Fruit fly (Drosophila melanogaster): Measurements from ENCODE around the gene CG4957.

The CG4957 gene

dm6 chr2L:10259960-10260749, 8.5 kb upstream of the CG4957 start:
- TF ChIP-seq achi (GFP tag; optimal IDR thresholded peaks at IDR 0.05) (no peak), Smox (GFP tag; optimal IDR thresholded peaks at IDR 0.05) (no peak), svp (GFP tag) (no peak), CG9139 (GFP tag; optimal IDR thresholded peaks at IDR 0.05) (no peak), Eip78C (GFP tag) (peak; percentile 83), Hr4 (GFP tag; optimal IDR thresholded peaks at IDR 0.05) (no peak), CG8632 (GFP tag; optimal IDR thresholded peaks at IDR 0.05) (no peak)

- TF ChIP-seq CG3032 (tag; optimal IDR thresholded peaks at IDR 0.05) (peak; percentile 61), CG6854 (GFP tag; optimal IDR thresholded peaks at IDR 0.05) (peak; percentile 25), CG9139 (GFP tag; optimal IDR thresholded peaks at IDR 0.05) (no peak), fkh (GFP tag; optimal IDR thresholded peaks at IDR 0.05) (peak; percentile 86), CG15336 (GFP tag; IDR thresholded peaks at IDR 0.05) (peak; percentile 72), lz (GFP tag; optimal IDR thresholded peaks at IDR 0.05) (peak; percentile 69), topi (GFP tag; optimal IDR thresholded peaks at IDR 0.05) (peak; percentile 68), Met (GFP tag; optimal IDR thresholded peaks at IDR 0.05) (peak; percentile 71), fd85E (GFP tag; optimal IDR thresholded peaks at IDR 0.05) (no peak), Eip78C (GFP tag) (peak; percentile 89), Hr4 (GFP tag; optimal IDR thresholded peaks at IDR 0.05) (peak; percentile 80), Sox15 (GFP tag; optimal IDR thresholded peaks at IDR 0.05) (peak; percentile 11), Eip75B (GFP tag; optimal IDR thresholded peaks at IDR 0.05) (peak; percentile 66), OdsH (GFP tag; optimal IDR thresholded peaks at IDR 0.05) (peak; percentile 62), Hr38 (GFP tag; optimal IDR thresholded peaks at IDR 0.05) (no peak), svp (GFP tag) (no peak), dsx (GFP tag; optimal IDR thresholded peaks at IDR 0.05; ENCODE audit: poor library complexity, severe bottlenecking) (no peak), CG31627 (GFP tag; optimal IDR thresholded peaks at IDR 0.05) (peak; percentile 56), salr (GFP tag; optimal IDR thresholded peaks at IDR 0.05) (no peak), Hr39 (GFP tag; optimal IDR thresholded peaks at IDR 0.05) (no peak), esn (GFP tag; optimal IDR thresholded peaks at IDR 0.05) (peak; percentile 67), ss (GFP tag; optimal IDR thresholded peaks at IDR 0.05) (peak in 1 of 2 experiments; percentile 3), CG8632 (GFP tag; optimal IDR thresholded peaks at IDR 0.05) (peak; percentile 37), Ets21C (GFP tag; optimal IDR thresholded peaks at IDR 0.05) (peak; percentile 42), cyc (GFP tag; optimal IDR thresholded peaks at IDR 0.05) (peak; percentile 52), dac (GFP tag; optimal IDR thresholded peaks at IDR 0.05) (no peak), Ets96B (tag; optimal IDR thresholded peaks at IDR 0.05) (peak; percentile 55), acj6 (GFP tag; optimal IDR thresholded peaks at IDR 0.05) (peak; percentile 50), Sox14 (GFP tag; optimal IDR thresholded peaks at IDR 0.05) (peak; percentile 55), spab (GFP tag; optimal IDR thresholded peaks at IDR 0.05) (no peak), CG11902 (GFP tag; optimal IDR thresholded peaks at IDR 0.05) (peak; percentile 33), CG8319 (GFP tag; optimal IDR thresholded peaks at IDR 0.05) (peak; percentile 48), CG6792 (GFP tag; optimal IDR thresholded peaks at IDR 0.05) (peak; percentile 16)
These were observed 7.8 kb upstream of the CG4957 start, which contains the start of gene Pten for dm6 chr2L:10260750-10261493. TSS of gene Pten (minus strand) at chr2L:10261049.

dm6 chr2L:10261774-10262173, 6.9 kb upstream of the CG4957 start:
- TF ChIP-seq Sox102F (GFP tag; optimal IDR thresholded peaks at IDR 0.05) (no peak), ss (GFP tag; optimal IDR thresholded peaks at IDR 0.05) (no peak), CG8319 (GFP tag; optimal IDR thresholded peaks at IDR 0.05) (no peak), CG8632 (GFP tag; optimal IDR thresholded peaks at IDR 0.05) (no peak), CG4318 (GFP tag; optimal IDR thresholded peaks at IDR 0.05) (no peak), CG10631 (GFP tag; optimal IDR thresholded peaks at IDR 0.05) (no peak), CG34406 (GFP tag; optimal IDR thresholded peaks at IDR 0.05) (no peak), Sox14 (GFP tag; optimal IDR thresholded peaks at IDR 0.05) (no peak), Hr4 (GFP tag; optimal IDR thresholded peaks at IDR 0.05) (no peak)

All from whole organism, prepupa.